Fruit fly (Drosophila melanogaster) whole organism, embryonic: ENCODE measurements around the gene CG7878.

Experiments used
- Abd-B ChIP-seq: fragments of 200-800 bp; sonication (Bioruptor generic); optimal IDR thresholded peaks from 2 replicates; lab custom pipeline; 2018; ENCODE audit warnings: missing biosample characterization, mild to moderate bottlenecking, missing genetic modification characterization, moderate library complexity
- CG11504 ChIP-seq: fragments of 200-800 bp; sonication (Bioruptor generic); optimal IDR thresholded peaks from 3 replicates; lab custom pipeline; 2019; ENCODE audit warnings: missing biosample characterization, mild to moderate bottlenecking, missing genetic modification characterization, moderate library complexity
- CG11560 ChIP-seq: fragments of 200-800 bp; sonication (Bioruptor generic); IDR thresholded peaks from 3 replicates; pipeline ENCODE4 v1.3.6; 2022; ENCODE audit warnings: missing biosample characterization, missing genetic modification characterization
- CG12155 ChIP-seq: fragments of 200-800 bp; sonication (Bioruptor generic); optimal IDR thresholded peaks from 3 replicates; lab custom pipeline; 2016; ENCODE audit warnings: missing biosample characterization, missing genetic modification characterization
- CG17568 ChIP-seq: fragments of 200-800 bp; sonication (Bioruptor generic); optimal IDR thresholded peaks from 2 replicates; lab custom pipeline; 2018; ENCODE audit warnings: missing biosample characterization, mild to moderate bottlenecking, missing genetic modification characterization, moderate library complexity
- CG17829 ChIP-seq: fragments of 200-800 bp; optimal IDR thresholded peaks from 2 replicates; lab custom pipeline; 2019; ENCODE audit warnings: missing biosample characterization, mild to moderate bottlenecking, missing genetic modification characterization, moderate library complexity
- CG1792 ChIP-seq: fragments of 200-800 bp; sonication (Bioruptor generic); optimal IDR thresholded peaks from 2 replicates; lab custom pipeline; 2016; ENCODE audit warnings: missing biosample characterization, missing genetic modification characterization
- CG2202 ChIP-seq: fragments of 200-800 bp; sonication (Bioruptor generic); optimal IDR thresholded peaks from 2 replicates; lab custom pipeline; 2018; ENCODE audit warnings: missing biosample characterization, mild to moderate bottlenecking, missing genetic modification characterization
- CG31224 ChIP-seq: fragments of 200-800 bp; sonication (Bioruptor generic); IDR thresholded peaks from 2 replicates; pipeline ENCODE4 v1.3.6; 2022; ENCODE audit warnings: missing biosample characterization, missing genetic modification characterization
- CG3163 ChIP-seq: fragments of 200-800 bp; sonication (Bioruptor generic); optimal IDR thresholded peaks from 3 replicates; lab custom pipeline; 2016; ENCODE audit warnings: missing biosample characterization, missing genetic modification characterization
- CG33213 ChIP-seq: fragments of 200-800 bp; sonication (Bioruptor generic); optimal IDR thresholded peaks from 3 replicates; lab custom pipeline; 2016; ENCODE audit warnings: missing biosample characterization, missing genetic modification characterization
- CG4404 ChIP-seq: fragments of 200-800 bp; sonication (Bioruptor generic); IDR thresholded peaks from 2 replicates; pipeline ENCODE4 v1.3.6; 2022; ENCODE audit warnings: missing biosample characterization, missing genetic modification characterization
- CG4617 ChIP-seq: fragments of 200-800 bp; sonication (Bioruptor generic); optimal IDR thresholded peaks from 3 replicates; lab custom pipeline; 2016; ENCODE audit warnings: missing biosample characterization, missing genetic modification characterization, borderline replicate concordance
- CG6854 ChIP-seq: fragments of 200-800 bp; sonication (Bioruptor generic); optimal IDR thresholded peaks from 3 replicates; lab custom pipeline; 2017; ENCODE audit warnings: missing biosample characterization, mild to moderate bottlenecking, missing genetic modification characterization
- CG7928 ChIP-seq: fragments of 200-800 bp; sonication (Bioruptor generic); optimal IDR thresholded peaks from 2 replicates; lab custom pipeline; 2017; ENCODE audit warnings: missing biosample characterization, mild to moderate bottlenecking, missing genetic modification characterization
- CG8924 ChIP-seq: fragments of 200-800 bp; optimal IDR thresholded peaks from 3 replicates; lab custom pipeline; 2019; ENCODE audit warnings: missing biosample characterization, mild to moderate bottlenecking, missing genetic modification characterization, moderate library complexity
- CG9932 ChIP-seq: fragments of 200-800 bp; sonication (Bioruptor generic); IDR thresholded peaks from 2 replicates; pipeline ENCODE4 v1.3.6; 2022; ENCODE audit warnings: missing biosample characterization, missing genetic modification characterization
- Dip2 ChIP-seq: fragments of 200-800 bp; sonication (Bioruptor generic); IDR thresholded peaks from 2 replicates; pipeline ENCODE4 v1.3.6; 2022; ENCODE audit warnings: missing biosample characterization, missing genetic modification characterization
- Ets65A ChIP-seq: fragments of 200-800 bp; sonication (Bioruptor generic); peaks from one replicate; lab custom pipeline; 2016; ENCODE audit warnings: missing biosample characterization, missing genetic modification characterization
- Hmx ChIP-seq: fragments of 200-800 bp; sonication (Bioruptor generic); optimal IDR thresholded peaks from 2 replicates; lab custom pipeline; 2016; ENCODE audit warnings: missing biosample characterization, missing genetic modification characterization
- Myb ChIP-seq: fragments of 200-800 bp; sonication (Bioruptor generic); optimal IDR thresholded peaks from 2 replicates; lab custom pipeline; 2016; ENCODE audit warnings: missing biosample characterization, missing genetic modification characterization
- Nf-YA ChIP-seq: fragments of 200-800 bp; sonication (Bioruptor generic); IDR thresholded peaks from 2 replicates; pipeline ENCODE4 v1.3.6; 2022; ENCODE audit warnings: missing biosample characterization, missing genetic modification characterization
- Opbp ChIP-seq: fragments of 200-800 bp; sonication (Bioruptor generic); IDR thresholded peaks from 3 replicates; pipeline ENCODE4 v1.3.6; 2022; ENCODE audit warnings: missing biosample characterization, missing genetic modification characterization; ENCODE audit not compliant: partially characterized antibody
- Pdp1 ChIP-seq, 2 experiments: fragments of 200-800 bp; sonication (Bioruptor generic); optimal IDR thresholded peaks; 3 replicates each; lab custom pipeline; 2016; ENCODE audit warnings: missing biosample characterization in 2 of 2, missing genetic modification characterization in 2 of 2, mild to moderate bottlenecking in 1 of 2, moderate library complexity in 1 of 2
- Poxn ChIP-seq: fragments of 200-800 bp; sonication (Bioruptor generic); IDR thresholded peaks from 2 replicates; pipeline ENCODE4 v1.3.6; 2022; ENCODE audit warnings: missing biosample characterization, missing genetic modification characterization
- Taf1 ChIP-seq: fragments of 200-800 bp; sonication (Bioruptor generic); IDR thresholded peaks from 2 replicates; pipeline ENCODE4 v1.3.6; 2022; ENCODE audit warnings: missing biosample characterization, missing genetic modification characterization
- Tbp ChIP-seq: fragments of >200 bp; optimal IDR thresholded peaks from 2 replicates; lab custom pipeline; 2018; ENCODE audit warnings: missing biosample characterization, missing genetic modification characterization
- aop ChIP-seq: fragments of 200-800 bp; sonication (Bioruptor generic); IDR thresholded peaks from 2 replicates; pipeline ENCODE4 v1.3.6; 2022; ENCODE audit warnings: missing biosample characterization, missing genetic modification characterization
- bigmax ChIP-seq: fragments of 200-800 bp; sonication (Bioruptor generic); optimal IDR thresholded peaks from 2 replicates; lab custom pipeline; 2018; ENCODE audit warnings: missing biosample characterization, mild to moderate bottlenecking, missing genetic modification characterization
- corto ChIP-seq: fragments of 200-800 bp; sonication (Bioruptor generic); optimal IDR thresholded peaks from 2 replicates; lab custom pipeline; 2016; ENCODE audit warnings: missing biosample characterization, mild to moderate bottlenecking, missing genetic modification characterization, moderate library complexity
- crol ChIP-seq: fragments of 200-800 bp; sonication (Bioruptor generic); IDR thresholded peaks from 2 replicates; pipeline ENCODE4 v1.3.6; 2022; ENCODE audit warnings: missing biosample characterization, missing genetic modification characterization
- cwo ChIP-seq: fragments of 200-800 bp; sonication (Bioruptor generic); optimal IDR thresholded peaks from 3 replicates; lab custom pipeline; 2017; ENCODE audit warnings: missing biosample characterization, missing genetic modification characterization, mild to moderate bottlenecking, moderate library complexity, missing genetic modification reagents
- danr ChIP-seq: fragments of 200-800 bp; sonication (Bioruptor generic); IDR thresholded peaks from 2 replicates; pipeline ENCODE4 v1.3.6; 2022; ENCODE audit warnings: missing biosample characterization, missing genetic modification characterization
- disco-r ChIP-seq: fragments of 200-800 bp; sonication (Bioruptor generic); optimal IDR thresholded peaks from 2 replicates; lab custom pipeline; 2016; ENCODE audit warnings: missing biosample characterization, missing genetic modification characterization
- fd3F ChIP-seq: fragments of 200-800 bp; sonication (Bioruptor generic); optimal IDR thresholded peaks from 2 replicates; lab custom pipeline; 2018; ENCODE audit warnings: missing biosample characterization, mild to moderate bottlenecking, missing genetic modification characterization, moderate library complexity
- kni ChIP-seq: fragments of 200-800 bp; sonication (Bioruptor generic); optimal IDR thresholded peaks from 3 replicates; lab custom pipeline; 2017; ENCODE audit warnings: mild to moderate bottlenecking, missing biosample characterization, missing genetic modification reagents, missing genetic modification characterization
- lilli ChIP-seq: fragments of 200-800 bp; sonication (Bioruptor generic); optimal IDR thresholded peaks from 3 replicates; lab custom pipeline; 2016; ENCODE audit warnings: missing biosample characterization, missing genetic modification characterization
- lola ChIP-seq, 3 experiments: fragments of >200 bp in 2 of 3; fragments of 200-800 bp in 1 of 3; sonication (Bioruptor generic) in 1 of 3; optimal IDR thresholded peaks; 2 replicates each; lab custom pipeline; 2017 to 2019; ENCODE audit warnings: missing biosample characterization in 3 of 3, missing genetic modification characterization in 3 of 3, mild to moderate bottlenecking in 1 of 3, moderate library complexity in 1 of 3
- maf-S ChIP-seq: fragments of 200-800 bp; sonication (Bioruptor generic); optimal IDR thresholded peaks from 2 replicates; lab custom pipeline; 2016; ENCODE audit warnings: missing biosample characterization, missing genetic modification characterization
- mam ChIP-seq: fragments of 200-800 bp; sonication (Bioruptor generic); optimal IDR thresholded peaks from 3 replicates; lab custom pipeline; 2016; ENCODE audit warnings: missing biosample characterization, missing genetic modification characterization
- mirr ChIP-seq: fragments of 200-800 bp; sonication (Bioruptor generic); optimal IDR thresholded peaks from 3 replicates; lab custom pipeline; 2018; ENCODE audit warnings: missing biosample characterization, mild to moderate bottlenecking, missing genetic modification characterization
- rib ChIP-seq: fragments of 200-800 bp; sonication (Bioruptor generic); IDR thresholded peaks from 2 replicates; pipeline ENCODE4 v1.3.6; 2022; ENCODE audit warnings: missing biosample characterization, missing genetic modification characterization
- ro ChIP-seq: fragments of 200-800 bp; sonication (Bioruptor generic); IDR thresholded peaks from 2 replicates; pipeline ENCODE4 v1.3.6; 2022; ENCODE audit warnings: missing biosample characterization, missing genetic modification characterization
- sc ChIP-seq, 3 experiments: fragments of >200 bp in 2 of 3; fragments of 200-800 bp in 1 of 3; sonication (Bioruptor generic) in 1 of 3; optimal IDR thresholded peaks; 2 replicates in 2 of 3; 3 replicates in 1 of 3; lab custom pipeline; 2017; ENCODE audit warnings: mild to moderate bottlenecking in 1 of 3, missing biosample characterization in 1 of 3, missing genetic modification characterization in 1 of 3, missing genetic modification reagents in 1 of 3
- sima ChIP-seq: fragments of 200-800 bp; sonication (Bioruptor generic); optimal IDR thresholded peaks from 2 replicates; lab custom pipeline; 2016; ENCODE audit warnings: missing biosample characterization, missing genetic modification characterization
- sisA ChIP-seq: fragments of 200-800 bp; sonication (Bioruptor generic); IDR thresholded peaks from 2 replicates; pipeline ENCODE4 v1.3.6; 2022; ENCODE audit warnings: missing biosample characterization, missing genetic modification characterization
- sna ChIP-seq: fragments of 200-800 bp; sonication (Bioruptor generic); IDR thresholded peaks from 2 replicates; pipeline ENCODE4 v1.3.6; 2022; ENCODE audit warnings: missing biosample characterization, missing genetic modification characterization; ENCODE audit not compliant: partially characterized antibody
- tll ChIP-seq, 2 experiments: fragments of 200-800 bp in 1 of 2; fragments of >200 bp in 1 of 2; sonication (Bioruptor generic) in 1 of 2; optimal IDR thresholded peaks; 2 replicates each; lab custom pipeline; 2017 to 2019; ENCODE audit warnings: missing biosample characterization in 2 of 2, missing genetic modification characterization in 2 of 2, mild to moderate bottlenecking in 1 of 2, moderate library complexity in 1 of 2
- toy ChIP-seq: fragments of 200-800 bp; sonication (Bioruptor generic); IDR thresholded peaks from 2 replicates; pipeline ENCODE4 v1.3.6; 2022; ENCODE audit warnings: missing biosample characterization, missing genetic modification characterization
- zfh1 ChIP-seq: fragments of 200-800 bp; sonication (Bioruptor generic); IDR thresholded peaks from 3 replicates; pipeline ENCODE4 v1.3.6; 2022; ENCODE audit warnings: missing biosample characterization, missing genetic modification characterization

Gene CG7878

dm6 chr3R:8171489-8172161 lies 49.1 kb downstream of the CG7878 start (continued):
- TF ChIP-seq Tbp (GFP tag; lab: Kevin White, UChicago) (no peak), CG6854 (GFP tag; lab: Kevin White, UChicago) (no peak), disco-r (peak; percentile 14), CG3163 (GFP tag; lab: Kevin White, UChicago) (peak; percentile 15), CG9932 (GFP tag; lab: Robert Waterston, UW) (no peak), lola (GFP tag; optimal IDR thresholded peaks at IDR 0.05; lab: Kevin White, UChicago) (peak in 1 of 3 experiments; percentile 40), zfh1 (GFP tag; lab: Robert Waterston, UW) (peak; percentile 44; the same call in 1 of the 3 replicates), bigmax (no peak), Dip2 (GFP tag; lab: Robert Waterston, UW) (no peak), sisA (GFP tag; lab: Robert Waterston, UW) (peak; percentile 42; the same call in 1 of the 2 replicates), CG1792 (GFP tag; lab: Kevin White, UChicago) (no peak), Ets65A (GFP tag; lab: Kevin White, UChicago) (peak; percentile 79), sna (no peak), Nf-YA (GFP tag; lab: Robert Waterston, UW) (no peak), CG33213 (GFP tag; lab: Kevin White, UChicago) (no peak), corto (GFP tag; lab: Kevin White, UChicago) (no peak), CG17568 (GFP tag; lab: Kevin White, UChicago) (no peak), cwo (GFP tag; lab: Kevin White, UChicago) (no peak), CG7928 (GFP tag; lab: Kevin White, UChicago) (no peak), aop (no peak), tll (GFP tag; optimal IDR thresholded peaks at IDR 0.05; lab: Kevin White, UChicago) (no peak), rib (GFP tag; lab: Robert Waterston, UW) (no peak), Poxn (GFP tag; lab: Robert Waterston, UW) (no peak), fd3F (no peak), Abd-B (peak; percentile 45), mam (GFP tag; lab: Kevin White, UChicago) (no peak), Pdp1 (GFP tag; optimal IDR thresholded peaks at IDR 0.05; lab: Kevin White, UChicago) (peak in 1 of 2 experiments; percentile 38), Opbp (no peak), CG8924 (tag; lab: Kevin White, UChicago) (peak; percentile 31), ro (GFP tag; lab: Robert Waterston, UW) (no peak), Taf1 (no peak), sc (optimal IDR thresholded peaks at IDR 0.05; lab: Kevin White, UChicago) (no peak), sc (GFP tag; optimal IDR thresholded peaks at IDR 0.05; lab: Kevin White, UChicago) (peak; percentile 19), CG17829 (tag; lab: Kevin White, UChicago) (peak; percentile 37), danr (0 out of 2 replicates have a peak, but pooled peaks have one; percentile 7), mirr (GFP tag; lab: Kevin White, UChicago) (no peak), sima (GFP tag; lab: Kevin White, UChicago) (no peak), CG12155 (GFP tag; lab: Kevin White, UChicago) (no peak), Myb (no peak), toy (GFP tag; lab: Robert Waterston, UW) (no peak), CG2202 (tag; lab: Kevin White, UChicago) (no peak), crol (GFP tag; lab: Robert Waterston, UW) (no peak), CG4617 (GFP tag; lab: Kevin White, UChicago) (no peak), CG11560 (tag; lab: Robert Waterston, UW) (no peak), Hmx (no peak), CG31224 (GFP tag; lab: Robert Waterston, UW) (no peak), maf-S (GFP tag; lab: Kevin White, UChicago) (no peak), kni (GFP tag; lab: Kevin White, UChicago) (peak; percentile 15), CG4404 (GFP tag; lab: Robert Waterston, UW) (peak; percentile 42), CG11504 (tag; lab: Kevin White, UChicago) (peak; percentile 74), lilli (GFP tag; lab: Kevin White, UChicago) (peak; percentile 43)
